Fruit fly (Drosophila melanogaster): ENCODE data around the gene CG13299.

- TF ChIP-seq CG7101 (tag; optimal IDR thresholded peaks at IDR 0.05) (no peak), CG7045 (GFP tag; optimal IDR thresholded peaks at IDR 0.05) (no peak), kay (GFP tag; ENCODE audit: borderline replicate concordance) (no peak), Clk (GFP tag; optimal IDR thresholded peaks at IDR 0.05) (no peak), CG5204 (GFP tag; optimal IDR thresholded peaks at IDR 0.05) (no peak), bab1 (GFP tag; optimal IDR thresholded peaks at IDR 0.05) (no peak), pad (GFP tag; optimal IDR thresholded peaks at IDR 0.05) (no peak), cnc (optimal IDR thresholded peaks at IDR 0.05) (no peak), ovo (GFP tag; optimal IDR thresholded peaks at IDR 0.05) (no peak), tj (GFP tag; optimal IDR thresholded peaks at IDR 0.05) (no peak)
Measured at dm6 chr3L:6233281-6233680, 1.1 kb upstream of the CG13299 start, which contains the start of gene BG642312.
